Fruit fly (Drosophila melanogaster): Measurements from ENCODE around the gene ng4.

DNA sequence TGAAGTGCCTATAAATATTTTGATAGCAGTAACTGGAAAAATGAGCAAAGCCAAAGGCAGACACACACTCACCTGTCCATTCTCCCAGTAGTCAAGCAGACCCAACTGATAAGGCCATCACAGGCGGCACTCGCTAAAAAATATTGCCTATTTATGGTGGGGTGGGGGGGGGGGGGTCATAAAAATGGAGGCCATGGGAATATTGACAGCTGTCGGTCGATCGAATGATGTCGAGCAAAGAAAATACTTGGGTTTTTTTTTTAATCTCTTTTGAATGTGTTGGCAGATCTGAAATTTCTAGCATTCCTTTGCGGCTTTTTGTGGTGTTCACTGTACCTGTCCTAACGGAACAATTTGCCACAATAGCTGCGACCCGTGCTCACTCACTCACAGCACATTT, 29.5 kb upstream of the ng4 start:
- TF ChIP-seq pan (optimal IDR thresholded peaks at IDR 0.05) (no peak), psq (optimal IDR thresholded peaks at IDR 0.05) (no peak), CG8478 (optimal IDR thresholded peaks at IDR 0.05) (no peak), usp (GFP tag; optimal IDR thresholded peaks at IDR 0.05) (no peak)

Measured in whole organism.